Worm (Caenorhabditis elegans) whole organism, L1 larva: ENCODE results near the gene aqp-6.
A peak's percentile ranks its signal among the peaks of the same experiment; 100 is the strongest.

ENCODE experiments used
- C04F5.9 ChIP-seq: sonication (generic microtip); optimal IDR thresholded peaks from 2 replicates; lab custom pipeline; 2016; ENCODE audit warnings: missing genetic modification characterization, missing compliant biosample characterization
- Y116A8C.19 ChIP-seq: sonication (generic microtip); optimal IDR thresholded peaks from 2 replicates; lab custom pipeline; 2016; ENCODE audit warnings: missing compliant biosample characterization, missing genetic modification characterization, borderline replicate concordance
- aha-1 ChIP-seq: fragments of 150-350 bp; optimal IDR thresholded peaks from 2 replicates; lab custom pipeline; 2014; ENCODE audit warnings: missing biosample characterization, missing genetic modification characterization
- ama-1 ChIP-seq: fragments of 150-350 bp; optimal IDR thresholded peaks from 2 replicates; lab custom pipeline; 2014
- blmp-1 ChIP-seq: fragments of 150-350 bp; optimal IDR thresholded peaks from 2 replicates; lab custom pipeline; 2014; ENCODE audit warnings: missing biosample characterization, missing genetic modification characterization
- ceh-90 ChIP-seq: sonication (generic microtip); optimal IDR thresholded peaks from 2 replicates; lab custom pipeline; 2016; ENCODE audit warnings: missing genetic modification characterization, missing compliant biosample characterization
- ces-1 ChIP-seq: fragments of 150-350 bp; optimal IDR thresholded peaks from 2 replicates; lab custom pipeline; 2014; ENCODE audit warnings: missing biosample characterization, missing genetic modification reagents, missing genetic modification characterization
- dsc-1 ChIP-seq: sonication (generic microtip); optimal IDR thresholded peaks from 2 replicates; lab custom pipeline; 2016; ENCODE audit warnings: mild to moderate bottlenecking, missing genetic modification characterization, missing compliant biosample characterization
- egl-27 ChIP-seq, 2 experiments: fragments of 150-350 bp in 1 of 2; sonication (generic microtip); optimal IDR thresholded peaks; 3 replicates each; lab custom pipeline; 2017 to 2018; ENCODE audit warnings: missing biosample characterization in 2 of 2, missing genetic modification characterization in 2 of 2, missing genetic modification reagents in 2 of 2
- elt-2 ChIP-seq: sonication (generic microtip); optimal IDR thresholded peaks from 2 replicates; lab custom pipeline; 2016; ENCODE audit warnings: missing genetic modification characterization, mild to moderate bottlenecking, inconsistent platforms, missing compliant biosample characterization, missing genetic modification reagents
- elt-3 ChIP-seq, 6 experiments: fragments of 150-350 bp in 1 of 6; sonication (generic microtip); optimal IDR thresholded peaks; 2 replicates each; lab custom pipeline; 2017 to 2018; ENCODE audit warnings: missing biosample characterization in 6 of 6, missing genetic modification characterization in 6 of 6, inconsistent platforms in 1 of 6
- fkh-10 ChIP-seq: sonication (generic microtip); optimal IDR thresholded peaks from 2 replicates; lab custom pipeline; 2017; ENCODE audit warnings: missing biosample characterization, missing genetic modification reagents, missing genetic modification characterization
- fkh-8 ChIP-seq: sonication (generic microtip); optimal IDR thresholded peaks from 2 replicates; lab custom pipeline; 2016; ENCODE audit warnings: mild to moderate bottlenecking, missing genetic modification characterization, missing compliant biosample characterization
- fos-1 ChIP-seq: fragments of 150-350 bp; optimal IDR thresholded peaks from 2 replicates; lab custom pipeline; 2014; ENCODE audit warnings: missing biosample characterization, missing genetic modification characterization
- hlh-17 ChIP-seq: fragments of 200-800 bp; sonication (Bioruptor generic); optimal IDR thresholded peaks from 2 replicates; lab custom pipeline; 2018; ENCODE audit warnings: missing genetic modification characterization, mild to moderate bottlenecking, missing compliant biosample characterization, moderate library complexity, borderline replicate concordance
- hlh-4 ChIP-seq: sonication (generic microtip); optimal IDR thresholded peaks from 2 replicates; lab custom pipeline; 2016; ENCODE audit warnings: mild to moderate bottlenecking, missing genetic modification characterization, missing compliant biosample characterization
- lin-14 ChIP-seq: fragments of 200-800 bp; sonication (Bioruptor generic); optimal IDR thresholded peaks from 2 replicates; lab custom pipeline; 2018; ENCODE audit warnings: mild to moderate bottlenecking, missing genetic modification characterization, moderate library complexity, missing compliant biosample characterization
- lin-35 ChIP-seq, 2 experiments: fragments of 150-350 bp; optimal IDR thresholded peaks; 2 replicates each; lab custom pipeline; 2014; ENCODE audit warnings: missing biosample characterization in 2 of 2, missing genetic modification characterization in 2 of 2, missing genetic modification reagents in 2 of 2
- lin-39 ChIP-seq: fragments of 150-350 bp; optimal IDR thresholded peaks from 2 replicates; lab custom pipeline; 2014; ENCODE audit warnings: missing biosample characterization, missing genetic modification reagents, missing genetic modification characterization
- lir-3 ChIP-seq: sonication (generic microtip); optimal IDR thresholded peaks from 2 replicates; lab custom pipeline; 2016; ENCODE audit warnings: mild to moderate bottlenecking, missing genetic modification characterization, moderate library complexity, missing compliant biosample characterization; ENCODE audit not compliant: poor library complexity
- nhr-19 ChIP-seq: fragments of 200-800 bp; sonication (Bioruptor generic); conservative IDR thresholded peaks from 2 replicates; pipeline ENCODE4 v1.3.6; 2022; ENCODE audit warnings: missing genetic modification characterization, missing compliant biosample characterization
- nhr-20 ChIP-seq: sonication (generic microtip); optimal IDR thresholded peaks from 2 replicates; lab custom pipeline; 2016; ENCODE audit warnings: mild to moderate bottlenecking, missing genetic modification characterization, missing compliant biosample characterization
- nhr-28 ChIP-seq: fragments of 150-350 bp; optimal IDR thresholded peaks from 2 replicates; lab custom pipeline; 2014; ENCODE audit warnings: missing biosample characterization, missing genetic modification characterization
- nhr-47 ChIP-seq: sonication (generic microtip); optimal IDR thresholded peaks from 2 replicates; lab custom pipeline; 2016; ENCODE audit warnings: mild to moderate bottlenecking, missing genetic modification characterization, moderate library complexity, missing compliant biosample characterization
- nhr-76 ChIP-seq: sonication (generic microtip); optimal IDR thresholded peaks from 2 replicates; lab custom pipeline; 2017; ENCODE audit warnings: missing biosample characterization, missing genetic modification characterization
- nhr-77 ChIP-seq: fragments of 150-350 bp; optimal IDR thresholded peaks from 2 replicates; lab custom pipeline; 2014; ENCODE audit warnings: missing biosample characterization, missing genetic modification characterization
- pag-3 ChIP-seq: sonication (generic microtip); optimal IDR thresholded peaks from 2 replicates; lab custom pipeline; 2017; ENCODE audit warnings: missing genetic modification characterization, mild to moderate bottlenecking, missing compliant biosample characterization, antibody characterized with exemption, borderline replicate concordance; ENCODE audit not compliant: insufficient read depth
- pqm-1 ChIP-seq: sonication (generic microtip); optimal IDR thresholded peaks from 3 replicates; lab custom pipeline; 2017; ENCODE audit warnings: missing biosample characterization, missing genetic modification characterization
- rnt-1 ChIP-seq: sonication (generic microtip); optimal IDR thresholded peaks from 2 replicates; lab custom pipeline; 2016; ENCODE audit warnings: mild to moderate bottlenecking, missing genetic modification characterization, moderate library complexity, missing compliant biosample characterization
- snpc-4 ChIP-seq: fragments of 150-350 bp; optimal IDR thresholded peaks from 2 replicates; lab custom pipeline; 2014; ENCODE audit warnings: missing biosample characterization, missing genetic modification characterization
- sox-4 ChIP-seq: sonication (generic microtip); optimal IDR thresholded peaks from 2 replicates; lab custom pipeline; 2016; ENCODE audit warnings: missing genetic modification characterization, missing compliant biosample characterization
- swsn-7 ChIP-seq: sonication (generic microtip); optimal IDR thresholded peaks from 2 replicates; lab custom pipeline; 2016; ENCODE audit warnings: missing genetic modification characterization, missing compliant biosample characterization
- tlp-1 ChIP-seq: fragments of 150-350 bp; optimal IDR thresholded peaks from 2 replicates; lab custom pipeline; 2014; ENCODE audit warnings: missing biosample characterization, missing genetic modification characterization
- unc-30 ChIP-seq: sonication (generic microtip); optimal IDR thresholded peaks from 2 replicates; lab custom pipeline; 2017; ENCODE audit warnings: missing biosample characterization, missing genetic modification characterization
- unc-62 ChIP-seq: fragments of 150-350 bp; optimal IDR thresholded peaks from 2 replicates; lab custom pipeline; 2014; ENCODE audit warnings: missing biosample characterization, missing genetic modification reagents, missing genetic modification characterization
- unc-98 ChIP-seq: fragments of 200-800 bp; sonication (Bioruptor generic); IDR thresholded peaks from 2 replicates; pipeline ENCODE4 v1.3.6; 2022; ENCODE audit warnings: missing genetic modification characterization, missing compliant biosample characterization
- ztf-11 ChIP-seq, 2 experiments: sonication (generic microtip); optimal IDR thresholded peaks; 2 replicates each; lab custom pipeline; 2016 to 2017; ENCODE audit warnings: missing genetic modification characterization in 2 of 2, missing biosample characterization in 1 of 2, missing compliant biosample characterization in 1 of 2
- ztf-4 ChIP-seq: fragments of 150-350 bp; optimal IDR thresholded peaks from 2 replicates; lab custom pipeline; 2014; ENCODE audit warnings: missing biosample characterization, missing genetic modification characterization

Gene aqp-6

ce11 chrV:10635722-10636121, 12.5 kb upstream of the aqp-6 start, which contains the start of gene kvs-2:
TSS of gene kvs-2 (plus strand) at chrV:10636022.
- TF ChIP-seq ces-1 (GFP tag; lab: Kevin White, UChicago) = no peak
- no peak for TF ChIP-seq blmp-1 (tag; lab: Kevin White, UChicago)
- no peak for TF ChIP-seq tlp-1 (tag; lab: Kevin White, UChicago)
- TF ChIP-seq swsn-7 (tag; lab: Kevin White, UChicago) = no peak
- no peak for TF ChIP-seq nhr-20 (tag; lab: Kevin White, UChicago)
- TF ChIP-seq nhr-19 (GFP tag; lab: Robert Waterston, UW) = no peak
- no peak for TF ChIP-seq pag-3 (tag; lab: Kevin White, UChicago)
- TF ChIP-seq ztf-4 = no peak
- TF ChIP-seq nhr-77 = no peak
- no peak for TF ChIP-seq sox-4 (tag; lab: Kevin White, UChicago)
- TF ChIP-seq snpc-4 (tag; lab: Kevin White, UChicago) = no peak
- TF ChIP-seq egl-27 (tag; optimal IDR thresholded peaks at IDR 0.05; lab: Kevin White, UChicago) = no peak
- TF ChIP-seq lin-35 (GFP tag; optimal IDR thresholded peaks at IDR 0.05; lab: Kevin White, UChicago) = no peak
- no peak for TF ChIP-seq elt-2 (tag; lab: Kevin White, UChicago)
- TF ChIP-seq unc-62 (GFP tag; lab: Kevin White, UChicago) = no peak
- no peak for TF ChIP-seq lin-39
- TF ChIP-seq aha-1 = no peak
- no peak for TF ChIP-seq ceh-90 (tag; lab: Kevin White, UChicago)
- TF ChIP-seq elt-3 (tag; optimal IDR thresholded peaks at IDR 0.05; lab: Kevin White, UChicago) = no peak
- TF ChIP-seq Y116A8C.19 (tag; lab: Kevin White, UChicago) = no peak

- TF ChIP-seq Y116A8C.19 (tag; lab: Kevin White, UChicago) (no peak), lin-39 (no peak), C04F5.9 (no peak), pqm-1 (tag; lab: Kevin White, UChicago) (no peak), unc-98 (GFP tag; lab: Robert Waterston, UW) (no peak), nhr-28 (no peak), lin-14 (GFP tag; lab: Kevin White, UChicago) (peak; percentile 45), dsc-1 (tag; lab: Kevin White, UChicago) (peak; percentile 19), blmp-1 (tag; lab: Kevin White, UChicago) (no peak), fkh-8 (tag; lab: Kevin White, UChicago) (no peak), hlh-17 (GFP tag; lab: Kevin White, UChicago) (no peak), fkh-10 (GFP tag; lab: Kevin White, UChicago) (peak; percentile 74), snpc-4 (tag; lab: Kevin White, UChicago) (no peak), elt-3 (tag; optimal IDR thresholded peaks at IDR 0.05; lab: Kevin White, UChicago) (no peak), rnt-1 (no peak), ama-1 (lab: Kevin White, UChicago) (no peak)
Measured at ce11 chrV:10640977-10641376, 7.3 kb upstream of the aqp-6 start.

ce11 chrV:10647043-10647611, 1.1 kb upstream of the aqp-6 start, which contains the start of the genes C32C4.3 and C32C4.16:
TSS of gene C32C4.3 (minus strand) at chrV:10647143.
TSS of gene C32C4.16 (plus strand) at chrV:10647561.
- no peak for TF ChIP-seq lin-35 (GFP tag; optimal IDR thresholded peaks at IDR 0.05; lab: Kevin White, UChicago)
- TF ChIP-seq nhr-76 = no peak
- TF ChIP-seq nhr-47 (tag; lab: Kevin White, UChicago) = no peak
- TF ChIP-seq ztf-11 (tag; optimal IDR thresholded peaks at IDR 0.05; lab: Kevin White, UChicago) = no peak
- no peak for TF ChIP-seq nhr-28
- no peak for TF ChIP-seq unc-30 (tag; lab: Kevin White, UChicago)
- TF ChIP-seq hlh-4 (tag; lab: Kevin White, UChicago) = no peak
- no peak for TF ChIP-seq fos-1 (tag; lab: Kevin White, UChicago)
- no peak for TF ChIP-seq ceh-90 (tag; lab: Kevin White, UChicago)
- TF ChIP-seq lir-3 (tag; lab: Kevin White, UChicago) = no peak
